Fruit fly (Drosophila melanogaster) whole organism, embryonic: Measurements from ENCODE around the gene St2.
A peak's percentile ranks its signal among the peaks of the same experiment; 100 is the strongest.

ENCODE experiments used
- Adf1 ChIP-seq: fragments of 200-800 bp; sonication (Bioruptor generic); IDR thresholded peaks from 2 replicates; pipeline ENCODE4 v1.3.6; 2022; ENCODE audit warnings: missing biosample characterization, missing genetic modification characterization
- CG10267 ChIP-seq: fragments of 200-800 bp; sonication (Bioruptor generic); optimal IDR thresholded peaks from 2 replicates; lab custom pipeline; 2018; ENCODE audit warnings: missing biosample characterization, mild to moderate bottlenecking, missing genetic modification characterization, moderate library complexity
- CG11247 ChIP-seq: fragments of 200-800 bp; sonication (Bioruptor generic); IDR thresholded peaks from 2 replicates; pipeline ENCODE4 v1.3.6; 2022; ENCODE audit warnings: missing biosample characterization, missing genetic modification characterization
- CG11695 ChIP-seq: fragments of 200-800 bp; sonication (Bioruptor generic); IDR thresholded peaks from 3 replicates; pipeline ENCODE4 v1.3.6; 2022; ENCODE audit warnings: missing biosample characterization, missing genetic modification characterization
- CG14667 ChIP-seq: fragments of 200-800 bp; sonication (Bioruptor generic); IDR thresholded peaks from 2 replicates; pipeline ENCODE4 v1.3.6; 2022; ENCODE audit warnings: missing biosample characterization, missing genetic modification characterization
- CG14860 ChIP-seq: fragments of 200-800 bp; sonication (Bioruptor generic); IDR thresholded peaks from 3 replicates; pipeline ENCODE4 v1.3.6; 2022; ENCODE audit warnings: missing biosample characterization, missing genetic modification characterization; ENCODE audit not compliant: partially characterized antibody
- CG1602 ChIP-seq: fragments of 200-800 bp; sonication (Bioruptor generic); optimal IDR thresholded peaks from 3 replicates; lab custom pipeline; 2016; ENCODE audit warnings: missing biosample characterization, missing genetic modification characterization
- CG17912 ChIP-seq: fragments of 200-800 bp; sonication (Bioruptor generic); optimal IDR thresholded peaks from 2 replicates; lab custom pipeline; 2018; ENCODE audit warnings: missing biosample characterization, mild to moderate bottlenecking, missing genetic modification characterization
- CG18011 ChIP-seq: fragments of 200-800 bp; sonication (Bioruptor generic); optimal IDR thresholded peaks from 2 replicates; lab custom pipeline; 2017; ENCODE audit warnings: missing biosample characterization, missing genetic modification characterization, mild to moderate bottlenecking, moderate library complexity, missing genotype
- CG2712 ChIP-seq: fragments of 200-800 bp; optimal IDR thresholded peaks from 3 replicates; lab custom pipeline; 2019; ENCODE audit warnings: missing biosample characterization, mild to moderate bottlenecking, missing genetic modification characterization, moderate library complexity
- CG5245 ChIP-seq: fragments of 200-800 bp; sonication (Bioruptor generic); optimal IDR thresholded peaks from 3 replicates; lab custom pipeline; 2016; ENCODE audit warnings: missing biosample characterization, missing genetic modification characterization
- CG7786 ChIP-seq: fragments of 200-800 bp; sonication (Bioruptor generic); optimal IDR thresholded peaks from 2 replicates; lab custom pipeline; 2016; ENCODE audit warnings: missing biosample characterization, missing genetic modification characterization
- CG9437 ChIP-seq: fragments of 200-800 bp; sonication (Bioruptor generic); optimal IDR thresholded peaks from 2 replicates; lab custom pipeline; 2018; ENCODE audit warnings: missing biosample characterization, mild to moderate bottlenecking, missing genetic modification characterization
- CkIIα-i1 ChIP-seq: fragments of 200-800 bp; sonication (Bioruptor generic); IDR thresholded peaks from 2 replicates; pipeline ENCODE4 v1.3.6; 2022; ENCODE audit warnings: missing biosample characterization, missing genetic modification characterization
- D ChIP-seq, 2 experiments: fragments of 200-800 bp in 1 of 2; fragments of >200 bp in 1 of 2; sonication (Bioruptor generic) in 1 of 2; optimal IDR thresholded peaks; 2 replicates in 1 of 2; 3 replicates in 1 of 2; lab custom pipeline; 2017; ENCODE audit warnings: mild to moderate bottlenecking in 1 of 2, missing biosample characterization in 1 of 2, missing genetic modification characterization in 1 of 2, missing genetic modification reagents in 1 of 2
- Eip74EF ChIP-seq, 2 experiments: fragments of 200-800 bp in 1 of 2; fragments of >200 bp in 1 of 2; sonication (Bioruptor generic) in 1 of 2; optimal IDR thresholded peaks; 2 replicates each; lab custom pipeline; 2017 to 2019; ENCODE audit warnings: missing biosample characterization in 2 of 2, missing genetic modification characterization in 2 of 2, mild to moderate bottlenecking in 1 of 2, moderate library complexity in 1 of 2
- Fer1 ChIP-seq: fragments of 200-800 bp; sonication (Bioruptor generic); optimal IDR thresholded peaks from 2 replicates; lab custom pipeline; 2017; ENCODE audit warnings: missing biosample characterization, mild to moderate bottlenecking, missing genetic modification characterization
- Hsf ChIP-seq: fragments of 200-800 bp; sonication (Bioruptor generic); optimal IDR thresholded peaks from 3 replicates; lab custom pipeline; 2016; ENCODE audit warnings: missing biosample characterization, missing genetic modification characterization
- MTF-1 ChIP-seq: fragments of 200-800 bp; sonication (Bioruptor generic); optimal IDR thresholded peaks from 2 replicates; lab custom pipeline; 2018; ENCODE audit warnings: missing biosample characterization, mild to moderate bottlenecking, missing genetic modification characterization, borderline replicate concordance
- Ptx1 ChIP-seq: fragments of 200-800 bp; sonication (Bioruptor generic); IDR thresholded peaks from 2 replicates; pipeline ENCODE4 v1.3.6; 2022; ENCODE audit warnings: missing biosample characterization, missing genetic modification characterization
- Taf1 ChIP-seq: fragments of 200-800 bp; sonication (Bioruptor generic); IDR thresholded peaks from 2 replicates; pipeline ENCODE4 v1.3.6; 2022; ENCODE audit warnings: missing biosample characterization, missing genetic modification characterization
- Trl ChIP-seq, 3 experiments: fragments of >200 bp in 2 of 3; fragments of 200-800 bp in 1 of 3; sonication (Bioruptor generic) in 1 of 3; optimal IDR thresholded peaks; 2 replicates in 1 of 3; 3 replicates in 2 of 3; lab custom pipeline; 2016 to 2017; ENCODE audit warnings: missing biosample characterization in 1 of 3, missing genetic modification characterization in 1 of 3
- amos ChIP-seq: fragments of 200-800 bp; sonication (Bioruptor generic); IDR thresholded peaks from 2 replicates; pipeline ENCODE4 v1.3.6; 2022; ENCODE audit warnings: missing biosample characterization, missing genetic modification characterization; ENCODE audit not compliant: partially characterized antibody
- bigmax ChIP-seq: fragments of 200-800 bp; sonication (Bioruptor generic); optimal IDR thresholded peaks from 2 replicates; lab custom pipeline; 2018; ENCODE audit warnings: missing biosample characterization, mild to moderate bottlenecking, missing genetic modification characterization
- br ChIP-seq: fragments of >200 bp; optimal IDR thresholded peaks from 2 replicates; lab custom pipeline; 2017
- cato ChIP-seq: fragments of 200-800 bp; sonication (Bioruptor generic); optimal IDR thresholded peaks from 2 replicates; lab custom pipeline; 2016; ENCODE audit warnings: missing biosample characterization, missing genetic modification characterization, borderline replicate concordance
- chinmo ChIP-seq: fragments of 200-800 bp; sonication (Bioruptor generic); IDR thresholded peaks from 4 replicates; pipeline ENCODE4 v1.3.6; 2022; ENCODE audit warnings: missing biosample characterization, missing genetic modification characterization; ENCODE audit not compliant: partially characterized antibody
- crol ChIP-seq: fragments of 200-800 bp; sonication (Bioruptor generic); IDR thresholded peaks from 2 replicates; pipeline ENCODE4 v1.3.6; 2022; ENCODE audit warnings: missing biosample characterization, missing genetic modification characterization
- en ChIP-seq: fragments of 200-800 bp; sonication (Bioruptor generic); optimal IDR thresholded peaks from 2 replicates; lab custom pipeline; 2016; ENCODE audit warnings: missing biosample characterization, missing genetic modification characterization
- gcm ChIP-seq: fragments of 200-800 bp; sonication (Bioruptor generic); optimal IDR thresholded peaks from 2 replicates; lab custom pipeline; 2019; ENCODE audit warnings: missing biosample characterization, mild to moderate bottlenecking, missing genetic modification characterization, moderate library complexity
- gsb-n ChIP-seq: fragments of 200-800 bp; sonication (Bioruptor generic); optimal IDR thresholded peaks from 3 replicates; lab custom pipeline; 2018; ENCODE audit warnings: missing biosample characterization, mild to moderate bottlenecking, missing genetic modification characterization
- hb ChIP-seq: fragments of 200-800 bp; sonication (Bioruptor generic); IDR thresholded peaks from 3 replicates; pipeline ENCODE4 v1.3.6; 2022; ENCODE audit warnings: missing biosample characterization, missing genetic modification characterization; ENCODE audit not compliant: partially characterized antibody
- klu ChIP-seq: fragments of 200-800 bp; sonication (Bioruptor generic); IDR thresholded peaks from 2 replicates; pipeline ENCODE4 v1.3.6; 2022; ENCODE audit warnings: missing biosample characterization, missing genetic modification characterization
- nom ChIP-seq: fragments of 200-800 bp; sonication (Bioruptor generic); optimal IDR thresholded peaks from 2 replicates; lab custom pipeline; 2017; ENCODE audit warnings: missing biosample characterization, missing genetic modification characterization, mild to moderate bottlenecking, moderate library complexity, missing genetic modification reagents
- onecut ChIP-seq: fragments of 200-800 bp; sonication (Bioruptor generic); IDR thresholded peaks from 2 replicates; pipeline ENCODE4 v1.3.6; 2022; ENCODE audit warnings: missing biosample characterization, missing genetic modification characterization
- pzg ChIP-seq: fragments of 200-800 bp; sonication (Bioruptor generic); optimal IDR thresholded peaks from 3 replicates; lab custom pipeline; 2018; ENCODE audit warnings: missing biosample characterization, mild to moderate bottlenecking, missing genetic modification characterization, moderate library complexity
- row ChIP-seq: fragments of 200-800 bp; sonication (Bioruptor generic); IDR thresholded peaks from 3 replicates; pipeline ENCODE4 v1.3.6; 2022; ENCODE audit warnings: missing biosample characterization, missing genetic modification characterization
- schlank ChIP-seq: fragments of 200-800 bp; sonication (Bioruptor generic); optimal IDR thresholded peaks from 2 replicates; lab custom pipeline; 2018; ENCODE audit warnings: missing biosample characterization, mild to moderate bottlenecking, missing genetic modification characterization
- sens-2 ChIP-seq: fragments of 200-800 bp; sonication (Bioruptor generic); IDR thresholded peaks from 2 replicates; pipeline ENCODE4 v1.3.6; 2022; ENCODE audit warnings: missing biosample characterization, missing genetic modification characterization
- sim ChIP-seq: fragments of 200-800 bp; sonication (Bioruptor generic); IDR thresholded peaks from 2 replicates; pipeline ENCODE4 v1.3.6; 2022; ENCODE audit warnings: missing biosample characterization, missing genetic modification characterization
- tap ChIP-seq: fragments of 200-800 bp; optimal IDR thresholded peaks from 3 replicates; lab custom pipeline; 2019; ENCODE audit warnings: missing biosample characterization, mild to moderate bottlenecking, missing genetic modification characterization, moderate library complexity
- tgo ChIP-seq: fragments of 200-800 bp; sonication (Bioruptor generic); IDR thresholded peaks from 3 replicates; pipeline ENCODE4 v1.3.6; 2022; ENCODE audit warnings: missing biosample characterization, missing genetic modification characterization
- trem ChIP-seq: fragments of 200-800 bp; optimal IDR thresholded peaks from 3 replicates; lab custom pipeline; 2019; ENCODE audit warnings: missing biosample characterization, mild to moderate bottlenecking, missing genetic modification characterization, moderate library complexity
- ttk ChIP-seq: fragments of 200-800 bp; sonication (Bioruptor generic); IDR thresholded peaks from 2 replicates; pipeline ENCODE4 v2.1.2; 2022; ENCODE audit warnings: missing biosample characterization, missing genetic modification characterization
- unc-4 ChIP-seq: fragments of 200-800 bp; sonication (Bioruptor generic); IDR thresholded peaks from 2 replicates; pipeline ENCODE4 v1.3.6; 2022; ENCODE audit warnings: missing biosample characterization, missing genetic modification characterization; ENCODE audit not compliant: partially characterized antibody
- zen ChIP-seq: fragments of 200-800 bp; sonication (Bioruptor generic); optimal IDR thresholded peaks from 3 replicates; lab custom pipeline; 2018; ENCODE audit warnings: missing biosample characterization, mild to moderate bottlenecking, missing genetic modification characterization, moderate library complexity
- zf30C ChIP-seq: fragments of 200-800 bp; sonication (Bioruptor generic); optimal IDR thresholded peaks from 3 replicates; lab custom pipeline; 2018; ENCODE audit warnings: missing biosample characterization, mild to moderate bottlenecking, missing genetic modification characterization

The St2 gene

DNA sequence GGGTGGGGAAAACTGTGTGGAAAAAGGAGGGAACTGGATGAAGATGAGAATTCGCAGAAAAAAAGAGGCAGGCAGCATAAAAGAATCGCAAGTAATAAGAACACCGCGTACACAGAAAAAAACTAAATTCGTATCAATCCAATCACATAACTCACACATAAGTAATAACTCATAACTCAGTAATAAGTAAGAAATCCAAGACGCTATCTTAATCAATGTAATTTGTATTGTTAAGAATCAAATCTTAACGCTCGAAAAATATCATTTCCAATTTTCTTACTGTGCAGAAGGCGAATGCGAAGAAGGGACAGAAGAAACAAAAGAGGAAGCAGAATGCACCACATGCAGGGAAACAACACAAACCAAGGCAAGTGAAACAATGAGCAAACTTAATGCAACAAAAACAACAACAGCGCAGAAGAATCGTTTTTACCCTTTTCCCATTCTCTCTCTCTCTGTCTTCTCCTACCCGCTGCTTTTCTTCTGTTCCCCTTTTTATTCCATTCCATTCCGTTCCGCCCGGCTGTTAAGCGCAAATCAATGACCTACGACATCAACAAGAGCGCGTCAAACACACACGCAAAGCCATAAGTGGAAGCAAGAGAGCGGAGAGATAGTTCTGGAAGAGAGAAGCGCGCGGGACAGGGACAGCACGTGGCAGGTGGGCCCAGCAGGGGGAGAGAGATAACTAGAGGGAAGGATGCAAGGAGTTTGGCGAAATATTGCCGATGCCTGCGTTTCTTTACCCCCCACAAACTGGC lies 22.4 kb upstream of the St2 start (continued):
- peak; percentile 75 for TF ChIP-seq CG7786 (GFP tag; lab: Kevin White, UChicago)
- TF ChIP-seq crol (GFP tag; lab: Robert Waterston, UW) = peak; percentile 77
- TF ChIP-seq ttk (GFP tag; lab: Robert Waterston, UW) = peak; percentile 57; the same call in 1 of the 2 replicates
- 0 out of 4 replicates have a peak, but pooled peaks have one; percentile 68 for TF ChIP-seq chinmo (GFP tag; lab: Robert Waterston, UW)
- peak; percentile 84 for TF ChIP-seq CG10267 (tag; lab: Kevin White, UChicago)
- TF ChIP-seq CG17912 (GFP tag; lab: Kevin White, UChicago) = no peak
- peak; percentile 60; the same call in 1 of the 2 replicates for TF ChIP-seq sim (GFP tag; lab: Robert Waterston, UW)
- TF ChIP-seq CG14667 = peak; percentile 51
- TF ChIP-seq schlank (tag; lab: Kevin White, UChicago) = no peak
- TF ChIP-seq hb (GFP tag; lab: Robert Waterston, UW) = no peak
- TF ChIP-seq en (GFP tag; lab: Kevin White, UChicago) = peak; percentile 76
- peak; percentile 13 for TF ChIP-seq MTF-1 (GFP tag; lab: Kevin White, UChicago)
- TF ChIP-seq CG2712 (tag; lab: Kevin White, UChicago) = peak; percentile 90
- no peak for TF ChIP-seq CkIIα-i1
- TF ChIP-seq Taf1 (GFP tag; lab: Robert Waterston, UW) = 0 out of 2 replicates have a peak, but pooled peaks have one; percentile 29
- peak; percentile 75; the same call in 2 of the 3 replicates for TF ChIP-seq CG11695 (GFP tag; lab: Robert Waterston, UW)
- peak; percentile 48 for TF ChIP-seq CG18011 (GFP tag; lab: Kevin White, UChicago)
- peak; percentile 65 for TF ChIP-seq CG9437
- TF ChIP-seq onecut (GFP tag; lab: Robert Waterston, UW) = no peak; the same call in 1 of the 2 replicates
- TF ChIP-seq amos (GFP tag; lab: Robert Waterston, UW) = no peak
- peak; percentile 74 for TF ChIP-seq CG1602
- TF ChIP-seq pzg (GFP tag; lab: Kevin White, UChicago) = no peak
- TF ChIP-seq bigmax = no peak
- no peak for TF ChIP-seq unc-4 (GFP tag; lab: Robert Waterston, UW)
- TF ChIP-seq klu (GFP tag; lab: Robert Waterston, UW) = no peak
- peak; percentile 55 for TF ChIP-seq sens-2 (GFP tag; lab: Robert Waterston, UW)
- peak; percentile 49 for TF ChIP-seq cato (GFP tag; lab: Kevin White, UChicago)
- TF ChIP-seq Adf1 (GFP tag; lab: Robert Waterston, UW) = no peak
- peak in 1 of 2 experiments; percentile 58 for TF ChIP-seq Eip74EF (GFP tag; optimal IDR thresholded peaks at IDR 0.05; lab: Kevin White, UChicago)
- TF ChIP-seq Trl (optimal IDR thresholded peaks at IDR 0.05; lab: Kevin White, UChicago) = peak; percentile 80 to 92
- peak; percentile 80 for TF ChIP-seq Trl (GFP tag; optimal IDR thresholded peaks at IDR 0.05; lab: Kevin White, UChicago)
- peak; percentile 86 for TF ChIP-seq Hsf (GFP tag; lab: Kevin White, UChicago)
- TF ChIP-seq gsb-n (tag; lab: Kevin White, UChicago) = peak; percentile 77
- TF ChIP-seq zen (tag; lab: Kevin White, UChicago) = peak; percentile 67
- TF ChIP-seq D (optimal IDR thresholded peaks at IDR 0.05; lab: Kevin White, UChicago) = peak; percentile 95
- peak; percentile 91 for TF ChIP-seq D (GFP tag; optimal IDR thresholded peaks at IDR 0.05; lab: Kevin White, UChicago)
- peak; percentile 74 for TF ChIP-seq Ptx1 (GFP tag; lab: Robert Waterston, UW)
- TF ChIP-seq br = no peak
- TF ChIP-seq tgo (GFP tag; lab: Robert Waterston, UW) = peak; percentile 59
- peak; percentile 70 for TF ChIP-seq gcm
- TF ChIP-seq trem (tag; lab: Kevin White, UChicago) = peak; percentile 80
- TF ChIP-seq row (GFP tag; lab: Robert Waterston, UW) = peak; percentile 83
- peak; percentile 67 for TF ChIP-seq zf30C
- no peak for TF ChIP-seq tap (tag; lab: Kevin White, UChicago)
- peak; percentile 98 for TF ChIP-seq nom
- no peak for TF ChIP-seq CG14860 (GFP tag; lab: Robert Waterston, UW)
- TF ChIP-seq Fer1 (GFP tag; lab: Kevin White, UChicago) = peak; percentile 42
- TF ChIP-seq CG5245 (GFP tag; lab: Kevin White, UChicago) = peak; percentile 75
- 0 out of 2 replicates have a peak, but pooled peaks have one; percentile 38 for TF ChIP-seq CG11247 (GFP tag; lab: Robert Waterston, UW)
